Fruit fly (Drosophila melanogaster) whole organism: ENCODE data around the gene Gr28b.

Experiments used
- CG8478 ChIP-seq: fragments of >200 bp; optimal IDR thresholded peaks from 2 replicates; lab custom pipeline; 2018; ENCODE audit warnings: inconsistent platforms
- Dll ChIP-seq: fragments of >200 bp; optimal IDR thresholded peaks from 2 replicates; lab custom pipeline; 2017
- EcR ChIP-seq, 2 experiments: fragments of >200 bp; optimal IDR thresholded peaks; 2 replicates each; lab custom pipeline; 2017; ENCODE audit warnings: missing biosample characterization in 2 of 2, missing genetic modification characterization in 2 of 2, missing genetic modification reagents in 2 of 2
- pan ChIP-seq: fragments of >200 bp; optimal IDR thresholded peaks from 2 replicates; lab custom pipeline; 2017
- psq ChIP-seq: fragments of >200 bp; optimal IDR thresholded peaks from 2 replicates; lab custom pipeline; 2017
- usp ChIP-seq: fragments of >200 bp; optimal IDR thresholded peaks from 2 replicates; lab custom pipeline; 2017; ENCODE audit warnings: missing biosample characterization, missing genetic modification characterization, mixed read lengths

The Gr28b gene

DNA sequence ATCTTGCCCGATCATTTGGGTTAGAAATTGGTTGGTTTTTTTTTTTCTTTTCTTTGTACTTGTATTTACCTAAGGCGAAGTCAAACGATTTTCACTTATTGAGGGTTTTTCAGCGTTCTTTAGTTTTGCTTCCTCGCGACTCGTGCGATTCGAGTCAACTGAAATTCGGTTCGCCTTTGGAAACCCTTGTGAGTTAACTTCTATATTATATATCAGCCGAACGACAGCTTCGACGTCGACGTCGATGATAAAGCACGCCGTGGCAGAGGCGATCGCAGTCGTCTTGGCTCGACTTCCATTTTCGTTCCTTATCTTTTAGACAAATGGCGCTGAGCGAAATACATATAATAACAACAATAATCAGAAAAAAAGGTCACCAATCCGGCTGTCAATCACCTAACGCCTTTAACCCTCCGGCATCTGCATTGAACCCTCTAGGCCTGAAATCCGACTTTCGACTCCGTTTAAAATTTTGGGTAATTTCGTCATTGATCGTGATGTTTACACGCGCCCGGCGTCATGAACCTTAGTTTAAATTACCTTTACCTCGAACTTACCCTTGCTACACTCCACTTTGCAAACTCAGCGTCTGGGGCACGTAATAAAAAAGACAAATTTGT, 28.6 kb downstream of the Gr28b start, which contains the start of gene CG5958:
CG5958 (minus strand) TSS at position 180 of the 620 bp plus-strand sequence.
- TF ChIP-seq EcR (GFP tag; optimal IDR thresholded peaks at IDR 0.05; lab: Kevin White, UChicago): no peak
- no peak for TF ChIP-seq psq (lab: Kevin White, UChicago)
- TF ChIP-seq usp: no peak
- TF ChIP-seq CG8478: no peak
- no peak for TF ChIP-seq pan (lab: Kevin White, UChicago)
- no peak for TF ChIP-seq Dll (lab: Kevin White, UChicago)

dm6 chr2L:7431861-7432601, 30.0 kb downstream of the Gr28b start:
- TF ChIP-seq pan (lab: Kevin White, UChicago) (no peak), usp (no peak), Dll (lab: Kevin White, UChicago) (no peak), CG8478 (no peak), psq (lab: Kevin White, UChicago) (no peak)

DNA sequence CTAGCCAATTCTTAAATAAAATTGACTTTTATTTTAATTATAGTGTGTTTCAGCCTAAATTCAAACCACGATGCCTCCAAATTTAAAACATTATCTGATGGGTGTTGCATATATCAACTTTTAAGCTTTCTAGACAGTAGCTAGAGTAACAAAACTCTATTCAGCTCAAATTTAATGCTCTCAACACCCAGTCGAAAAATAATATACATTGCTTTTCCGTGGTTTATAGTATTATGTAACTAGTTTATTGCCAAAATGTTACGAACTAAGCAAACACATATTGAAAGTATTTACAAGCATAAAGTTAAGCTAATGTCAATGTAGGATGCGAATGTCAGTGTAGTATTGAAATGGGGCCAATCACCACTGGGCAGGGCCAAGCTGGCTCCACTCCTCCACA, 31.7 kb downstream of the Gr28b start:
- TF ChIP-seq EcR (GFP tag; optimal IDR thresholded peaks at IDR 0.05; lab: Kevin White, UChicago) (no peak), Dll (lab: Kevin White, UChicago) (no peak), pan (lab: Kevin White, UChicago) (no peak), psq (lab: Kevin White, UChicago) (no peak), usp (no peak), CG8478 (no peak)

DNA sequence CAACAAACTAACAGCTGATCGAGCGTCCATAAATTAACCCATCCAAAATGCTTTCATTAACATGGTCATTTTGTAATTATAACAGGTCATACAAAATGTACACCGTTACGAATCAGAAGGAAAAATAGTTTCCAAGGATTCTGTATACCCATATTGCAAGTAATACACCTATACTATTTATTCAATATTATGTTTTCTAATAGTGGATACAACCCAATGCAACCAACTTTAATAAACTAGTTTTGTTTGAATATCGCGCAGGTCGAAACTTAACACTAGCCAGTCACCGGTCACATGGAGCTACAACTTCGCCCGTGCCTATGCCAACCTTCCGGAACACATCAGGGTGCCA, 34.3 kb downstream of the Gr28b start:
- TF ChIP-seq pan (lab: Kevin White, UChicago): peak; percentile 51
- no peak for TF ChIP-seq psq (lab: Kevin White, UChicago)

dm6 chr2L:7427067-7427785, 34.8 kb downstream of the Gr28b start:
- TF ChIP-seq CG8478: no peak
- no peak for TF ChIP-seq pan (lab: Kevin White, UChicago)
- TF ChIP-seq EcR (GFP tag; optimal IDR thresholded peaks at IDR 0.05; lab: Kevin White, UChicago): no peak
- TF ChIP-seq Dll (lab: Kevin White, UChicago): no peak
- TF ChIP-seq psq (lab: Kevin White, UChicago): no peak
- TF ChIP-seq usp: no peak

DNA sequence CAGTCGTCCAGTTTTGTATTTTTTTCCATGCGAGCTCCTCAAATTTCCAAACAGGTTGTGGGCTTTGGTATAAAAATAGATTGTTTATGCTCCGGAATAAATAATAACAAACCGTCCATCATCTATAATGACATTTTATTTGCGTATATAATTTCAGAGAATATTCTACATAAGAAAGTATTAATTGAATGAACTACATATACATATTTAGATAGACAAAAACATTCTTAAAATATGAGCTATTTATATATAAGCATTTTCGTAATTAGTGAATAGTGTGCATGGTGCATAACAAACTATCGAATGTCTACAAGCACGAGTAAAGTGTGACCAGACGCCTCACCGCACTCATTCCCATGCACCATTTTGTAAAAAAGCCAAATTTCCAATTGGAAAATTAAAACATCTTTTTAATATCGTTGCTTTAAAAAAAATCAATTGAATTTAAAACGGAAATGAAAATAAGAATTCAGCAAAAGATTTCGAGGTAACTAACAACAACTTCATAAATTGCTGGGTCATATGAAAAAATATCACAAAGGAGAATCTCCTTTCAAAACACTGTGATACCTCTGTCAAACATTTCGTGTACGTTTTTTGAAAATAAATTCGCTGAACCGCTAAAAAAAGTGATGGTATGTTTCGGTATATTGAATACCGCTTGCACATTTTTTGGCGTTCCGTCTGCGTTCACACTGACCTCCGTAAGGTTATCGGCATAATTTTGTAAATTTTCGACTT, 35.6 kb downstream of the Gr28b start, which contains the start of gene muc:
muc (plus strand) TSS at position 541 of the 741 bp plus-strand sequence.
- TF ChIP-seq pan (lab: Kevin White, UChicago) (no peak), EcR (GFP tag; optimal IDR thresholded peaks at IDR 0.05; lab: Kevin White, UChicago) (no peak), usp (no peak), Dll (lab: Kevin White, UChicago) (no peak), CG8478 (no peak), psq (lab: Kevin White, UChicago) (no peak)

DNA sequence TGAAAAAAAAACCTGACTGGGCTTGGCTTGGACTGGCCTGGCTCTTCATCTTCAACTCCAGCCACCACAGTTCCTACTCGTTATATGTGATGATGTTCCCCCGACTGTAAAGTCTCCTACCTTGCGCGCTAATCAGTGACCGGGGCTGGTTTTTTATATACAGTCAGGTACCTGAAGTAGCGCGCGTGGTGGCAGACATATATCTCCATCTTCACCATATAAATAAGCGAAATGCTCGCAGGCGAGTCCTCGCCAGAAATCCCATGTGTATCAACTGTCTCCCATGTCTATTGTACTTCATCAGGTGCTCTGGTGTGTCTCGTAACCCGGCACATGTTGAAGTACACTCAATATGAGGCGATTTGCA, 36.4 kb downstream of the Gr28b start:
- TF ChIP-seq pan (lab: Kevin White, UChicago) (no peak), psq (lab: Kevin White, UChicago) (no peak), EcR (GFP tag; optimal IDR thresholded peaks at IDR 0.05; lab: Kevin White, UChicago) (no peak), Dll (lab: Kevin White, UChicago) (no peak), usp (no peak), CG8478 (no peak)

dm6 chr2L:7424907-7425689, 36.9 kb downstream of the Gr28b start:
- peak; percentile 19 for TF ChIP-seq psq (lab: Kevin White, UChicago)
- TF ChIP-seq EcR (GFP tag; optimal IDR thresholded peaks at IDR 0.05; lab: Kevin White, UChicago): peak in 1 of 2 experiments; percentile 64
- TF ChIP-seq Dll (lab: Kevin White, UChicago): no peak

DNA sequence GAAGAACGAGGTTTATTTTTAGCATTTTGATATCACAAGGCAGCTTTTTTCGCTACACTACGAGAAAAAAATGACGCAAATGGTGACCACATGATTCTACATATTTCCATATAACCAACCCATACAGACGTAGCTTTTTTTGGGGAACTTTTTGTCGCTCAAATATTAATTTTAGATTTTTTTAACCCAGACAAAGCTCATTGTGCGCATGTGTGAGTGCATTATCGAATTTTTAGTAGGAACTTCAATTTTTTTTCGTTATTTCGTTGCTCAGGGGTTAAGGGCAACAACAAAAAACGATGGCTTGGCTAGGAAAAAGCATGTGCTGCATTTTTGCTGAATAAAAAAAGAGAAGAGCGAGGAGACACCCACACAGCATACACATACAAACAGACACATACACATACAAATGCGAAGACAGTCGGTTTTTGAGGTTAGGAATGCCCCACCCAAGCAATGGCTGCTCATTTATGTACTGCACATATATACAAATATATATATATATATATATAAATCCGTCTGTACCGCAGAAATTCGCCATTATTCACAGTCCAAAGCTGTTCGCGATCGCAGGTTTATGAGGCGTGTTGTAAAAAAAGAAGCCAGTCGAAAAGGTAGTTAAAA, 37.7 kb downstream of the Gr28b start:
- TF ChIP-seq psq (lab: Kevin White, UChicago) (no peak), usp (no peak), pan (lab: Kevin White, UChicago) (no peak), CG8478 (peak; percentile 16), Dll (lab: Kevin White, UChicago) (no peak)

- peak in 1 of 2 experiments; percentile 6 for TF ChIP-seq EcR (GFP tag; optimal IDR thresholded peaks at IDR 0.05; lab: Kevin White, UChicago)
- no peak for TF ChIP-seq usp
- no peak for TF ChIP-seq psq (lab: Kevin White, UChicago)
- TF ChIP-seq Dll (lab: Kevin White, UChicago): no peak
- no peak for TF ChIP-seq CG8478
Measured at dm6 chr2L:7423333-7423895, 38.6 kb downstream of the Gr28b start.
